Worm (Caenorhabditis elegans): ENCODE measurements around the gene mtre-1.

- TF ChIP-seq tbx-37 (GFP tag; conservative IDR thresholded peaks at IDR 0.05) (no peak), hmbx-1 (tag; optimal IDR thresholded peaks at IDR 0.05) (no peak), ets-7 (tag; optimal IDR thresholded peaks at IDR 0.05) (no peak), ama-1 (optimal IDR thresholded peaks at IDR 0.05) (no peak), sea-1 (GFP tag; conservative IDR thresholded peaks at IDR 0.05) (no peak), F13C5.2 (tag; optimal IDR thresholded peaks at IDR 0.05) (no peak), flt-1 (GFP tag; IDR thresholded peaks at IDR 0.05) (no peak), ceh-13 (GFP tag; optimal IDR thresholded peaks at IDR 0.05) (no peak), pes-1 (GFP tag; IDR thresholded peaks at IDR 0.05) (no peak)
These were observed at the start of gene mtre-1 for ce11 chrII:8050477-8050876.

All from whole organism, early embryonic.